Fruit fly (Drosophila melanogaster) whole organism, wandering third instar larva: ENCODE results near the gene CG14100.
A peak's percentile ranks its signal among the peaks of the same experiment; 100 is the strongest.

Experiments
- Abd-B ChIP-seq: fragments of >200 bp; optimal IDR thresholded peaks from 2 replicates; lab custom pipeline; 2017; ENCODE audit warnings: missing biosample characterization, missing genetic modification characterization
- CG32264 ChIP-seq: fragments of 200-800 bp; sonication (Bioruptor generic); optimal IDR thresholded peaks from 2 replicates; lab custom pipeline; 2016; ENCODE audit warnings: missing biosample characterization, missing genetic modification characterization
- CG9705 ChIP-seq: fragments of 200-800 bp; sonication (Bioruptor generic); optimal IDR thresholded peaks from 2 replicates; lab custom pipeline; 2018; ENCODE audit warnings: missing biosample characterization, mild to moderate bottlenecking, missing genetic modification characterization
- CrebA ChIP-seq: fragments of 200-800 bp; sonication (Bioruptor generic); optimal IDR thresholded peaks from 2 replicates; lab custom pipeline; 2016; ENCODE audit warnings: missing biosample characterization, mild to moderate bottlenecking, missing genetic modification characterization, borderline replicate concordance
- Dfd ChIP-seq: fragments of >200 bp; optimal IDR thresholded peaks from 2 replicates; lab custom pipeline; 2017; ENCODE audit warnings: missing biosample characterization, missing genetic modification characterization
- Dif ChIP-seq: fragments of 200-275, 200-300 bp; sonication (Bioruptor generic); optimal IDR thresholded peaks from 2 replicates; lab custom pipeline; 2018; ENCODE audit warnings: missing biosample characterization, missing genetic modification characterization; ENCODE audit not compliant: partially characterized antibody
- GATAd ChIP-seq: sonication (Bioruptor generic); optimal IDR thresholded peaks from 2 replicates; lab custom pipeline; 2016; ENCODE audit warnings: missing biosample characterization, missing genetic modification characterization
- HLH106 ChIP-seq: fragments of 200-800 bp; optimal IDR thresholded peaks from 3 replicates; lab custom pipeline; 2019; ENCODE audit warnings: missing biosample characterization, mild to moderate bottlenecking, missing genetic modification characterization, moderate library complexity
- Hnf4 ChIP-seq: fragments of 200-800 bp; sonication (Bioruptor generic); optimal IDR thresholded peaks from 2 replicates; lab custom pipeline; 2016; ENCODE audit warnings: missing biosample characterization, mild to moderate bottlenecking, missing genetic modification characterization
- Hr78 ChIP-seq: fragments of >200 bp; optimal IDR thresholded peaks from 2 replicates; lab custom pipeline; 2017; ENCODE audit warnings: missing biosample characterization, missing genetic modification characterization
- Hr83 ChIP-seq: fragments of 200-300 bp; sonication (Bioruptor generic); optimal IDR thresholded peaks from 2 replicates; lab custom pipeline; 2016; ENCODE audit warnings: missing biosample characterization, mild to moderate bottlenecking, missing genetic modification characterization, moderate library complexity; ENCODE audit not compliant: poor library complexity, severe bottlenecking
- Jra ChIP-seq: sonication (Bioruptor generic); optimal IDR thresholded peaks from 2 replicates; lab custom pipeline; 2016; ENCODE audit warnings: missing biosample characterization, missing genetic modification characterization
- Mio ChIP-seq: sonication (Bioruptor generic); optimal IDR thresholded peaks from 2 replicates; lab custom pipeline; 2016; ENCODE audit warnings: missing biosample characterization, missing genetic modification characterization
- Myc ChIP-seq: fragments of >200 bp; optimal IDR thresholded peaks from 2 replicates; lab custom pipeline; 2017
- N ChIP-seq: fragments of >200 bp; optimal IDR thresholded peaks from 2 replicates; lab custom pipeline; 2018; ENCODE audit warnings: missing biosample characterization, missing external identifiers, missing genetic modification characterization
- OdsH ChIP-seq: fragments of 200-800 bp; sonication (Bioruptor generic); optimal IDR thresholded peaks from 2 replicates; lab custom pipeline; 2016; ENCODE audit warnings: missing biosample characterization, mild to moderate bottlenecking, missing genetic modification characterization
- Rel ChIP-seq, 2 experiments: fragments of 200-800 bp; sonication (Bioruptor generic) in 1 of 2; optimal IDR thresholded peaks; 2 replicates in 1 of 2; 3 replicates in 1 of 2; lab custom pipeline; 2016 to 2019; ENCODE audit warnings: mild to moderate bottlenecking in 2 of 2, missing biosample characterization in 2 of 2, missing genetic modification characterization in 2 of 2, moderate library complexity in 1 of 2
- Sp1 ChIP-seq: fragments of 200-800 bp; sonication (Bioruptor generic); optimal IDR thresholded peaks from 3 replicates; lab custom pipeline; 2019; ENCODE audit warnings: missing biosample characterization, mild to moderate bottlenecking, missing genetic modification characterization, moderate library complexity
- Vsx2 ChIP-seq: fragments of 200-300, 225-300 bp; sonication (Bioruptor generic); optimal IDR thresholded peaks from 2 replicates; lab custom pipeline; 2018; ENCODE audit warnings: missing biosample characterization, missing genetic modification characterization; ENCODE audit not compliant: partially characterized antibody
- br ChIP-seq: fragments of 200-800 bp; sonication (Bioruptor generic); optimal IDR thresholded peaks from 2 replicates; lab custom pipeline; 2016; ENCODE audit warnings: missing biosample characterization, missing genetic modification characterization
- brk ChIP-seq: fragments of 200-800 bp; sonication (Bioruptor generic); optimal IDR thresholded peaks from 2 replicates; lab custom pipeline; 2016; ENCODE audit warnings: missing biosample characterization, mild to moderate bottlenecking, missing genetic modification characterization
- dl ChIP-seq, 2 experiments: fragments of 175-275, 200-275 bp in 1 of 2; fragments of 200-275 bp in 1 of 2; sonication (Bioruptor generic); optimal IDR thresholded peaks; lab custom pipeline; 2018; ENCODE audit warnings: mild to moderate bottlenecking in 2 of 2, missing biosample characterization in 2 of 2, missing genetic modification characterization in 2 of 2, moderate library complexity in 2 of 2; ENCODE audit not compliant: partially characterized antibody in 2 of 2, insufficient read depth in 1 of 2
- dmrt93B ChIP-seq: fragments of 200-800 bp; sonication (Bioruptor generic); optimal IDR thresholded peaks from 2 replicates; lab custom pipeline; 2018; ENCODE audit warnings: missing biosample characterization, mild to moderate bottlenecking, missing genetic modification characterization
- dsf ChIP-seq: sonication (Bioruptor generic); optimal IDR thresholded peaks from 2 replicates; lab custom pipeline; 2016; ENCODE audit warnings: missing biosample characterization, missing genetic modification characterization, borderline replicate concordance
- ey ChIP-seq: fragments of 200-800 bp; sonication (Bioruptor generic); optimal IDR thresholded peaks from 2 replicates; lab custom pipeline; 2016; ENCODE audit warnings: missing biosample characterization, missing genetic modification characterization
- foxo ChIP-seq, 2 experiments: fragments of 200-800 bp; sonication (Bioruptor generic); optimal IDR thresholded peaks; 2 replicates in 1 of 2; 3 replicates in 1 of 2; lab custom pipeline; 2016 to 2017; ENCODE audit warnings: missing biosample characterization in 2 of 2, missing genetic modification characterization in 2 of 2
- fru ChIP-seq: fragments of 200-800 bp; sonication (Bioruptor generic); optimal IDR thresholded peaks from 3 replicates; lab custom pipeline; 2016; ENCODE audit warnings: missing biosample characterization, mild to moderate bottlenecking, missing genetic modification characterization
- h ChIP-seq: fragments of 200-800 bp; sonication (Bioruptor generic); optimal IDR thresholded peaks from 3 replicates; lab custom pipeline; 2016; ENCODE audit warnings: missing biosample characterization, mild to moderate bottlenecking, missing genetic modification characterization
- jim ChIP-seq: fragments of 175-275, 200-325 bp; sonication (Bioruptor generic); optimal IDR thresholded peaks from 2 replicates; lab custom pipeline; 2016; ENCODE audit warnings: missing biosample characterization, mild to moderate bottlenecking, missing genetic modification characterization
- lola ChIP-seq: fragments of >200 bp; optimal IDR thresholded peaks from 2 replicates; lab custom pipeline; 2017; ENCODE audit warnings: missing biosample characterization, missing genetic modification characterization
- pan ChIP-seq: fragments of >200 bp; optimal IDR thresholded peaks from 2 replicates; lab custom pipeline; 2017
- psq ChIP-seq: fragments of 200-800 bp; sonication (Bioruptor generic); optimal IDR thresholded peaks from 3 replicates; lab custom pipeline; 2017; ENCODE audit warnings: missing biosample characterization, mild to moderate bottlenecking, missing genetic modification characterization, moderate library complexity
- rgr ChIP-seq: fragments of 200-800 bp; sonication (Bioruptor generic); optimal IDR thresholded peaks from 3 replicates; lab custom pipeline; 2016; ENCODE audit warnings: missing biosample characterization, mild to moderate bottlenecking, missing genetic modification characterization
- sage ChIP-seq: fragments of 200-800 bp; sonication (Bioruptor generic); optimal IDR thresholded peaks from 2 replicates; lab custom pipeline; 2016; ENCODE audit warnings: missing biosample characterization, mild to moderate bottlenecking, missing genetic modification characterization
- sv ChIP-seq: fragments of 200-800 bp; sonication (Bioruptor generic); optimal IDR thresholded peaks from 3 replicates; lab custom pipeline; 2016; ENCODE audit warnings: missing biosample characterization, missing genetic modification characterization
- tai ChIP-seq: sonication (Bioruptor generic); optimal IDR thresholded peaks from 2 replicates; lab custom pipeline; 2016; ENCODE audit warnings: missing biosample characterization, missing genetic modification characterization
- usp ChIP-seq: fragments of >200 bp; optimal IDR thresholded peaks from 2 replicates; lab custom pipeline; 2017; ENCODE audit warnings: missing biosample characterization, missing genetic modification characterization
- woc ChIP-seq: sonication (Bioruptor generic); optimal IDR thresholded peaks from 2 replicates; lab custom pipeline; 2016; ENCODE audit warnings: missing biosample characterization, mild to moderate bottlenecking, missing genetic modification characterization

CG14100 gene

DNA sequence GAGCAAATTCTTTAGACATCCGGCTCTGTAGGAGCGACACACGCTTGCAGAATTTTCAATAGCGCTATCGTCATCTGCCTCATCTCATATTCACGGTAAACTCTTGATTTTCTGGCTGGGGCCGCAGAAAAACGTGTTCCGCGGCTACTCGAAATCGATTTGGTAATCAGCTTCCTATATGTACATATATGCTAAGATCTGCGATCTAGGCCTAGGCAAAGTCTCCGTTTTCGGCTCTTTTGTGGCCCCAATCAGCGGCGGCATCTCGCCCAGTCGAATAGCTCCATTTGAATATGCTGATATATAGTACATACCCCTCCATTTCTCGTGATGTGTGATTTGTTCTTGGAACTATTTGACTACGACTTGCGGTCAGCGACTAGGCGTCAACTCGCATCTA, 27.3 kb downstream of the CG14100 start:
- TF ChIP-seq ey (GFP tag; lab: Kevin White, UChicago) (no peak), N (GFP tag; lab: Kevin White, UChicago) (no peak), HLH106 (tag; lab: Kevin White, UChicago) (no peak), CG32264 (no peak), psq (GFP tag; lab: Kevin White, UChicago) (no peak), sv (GFP tag; lab: Kevin White, UChicago) (no peak), brk (GFP tag; lab: Kevin White, UChicago) (no peak), GATAd (GFP tag; lab: Kevin White, UChicago) (no peak), pan (lab: Kevin White, UChicago) (no peak), fru (no peak), sage (GFP tag; lab: Kevin White, UChicago) (no peak), OdsH (no peak), Hr83 (no peak), Hnf4 (GFP tag; lab: Kevin White, UChicago) (no peak), Vsx2 (no peak), Abd-B (GFP tag; lab: Kevin White, UChicago) (no peak), h (no peak), rgr (GFP tag; lab: Kevin White, UChicago) (no peak)

DNA sequence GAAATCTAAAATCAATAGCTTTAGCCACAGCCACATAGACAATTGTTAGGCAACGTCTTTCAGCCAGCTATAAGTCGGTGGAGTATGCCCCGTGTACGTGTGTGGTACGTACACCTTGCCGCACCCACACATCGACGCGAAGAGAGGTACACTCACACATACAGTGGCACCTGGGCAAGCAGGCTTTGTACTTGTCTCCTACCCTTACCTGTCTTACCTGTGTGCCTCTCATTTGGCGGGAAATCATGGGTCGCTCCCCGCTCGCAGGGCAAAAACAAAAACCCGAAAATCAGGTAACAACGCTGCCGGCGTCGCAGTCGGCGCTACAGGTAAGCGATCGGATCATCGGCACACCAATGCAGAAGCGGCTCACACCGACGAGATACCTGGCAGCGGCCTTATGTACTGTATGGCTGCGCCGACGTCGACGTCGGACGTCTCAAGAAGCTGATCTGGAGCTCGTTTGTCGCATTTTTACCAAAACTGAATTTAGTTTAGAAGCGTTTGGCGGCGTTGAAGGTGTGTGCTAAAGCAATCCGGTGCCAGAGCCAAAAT, 28.1 kb downstream of the CG14100 start:
- TF ChIP-seq OdsH (no peak), Myc (no peak), Sp1 (GFP tag; lab: Kevin White, UChicago) (no peak), GATAd (GFP tag; lab: Kevin White, UChicago) (no peak), psq (GFP tag; lab: Kevin White, UChicago) (no peak), Dfd (GFP tag; lab: Kevin White, UChicago) (no peak), CrebA (GFP tag; lab: Kevin White, UChicago) (no peak), pan (lab: Kevin White, UChicago) (no peak), Hr78 (GFP tag; lab: Kevin White, UChicago) (no peak), CG32264 (no peak), Dif (GFP tag; lab: Kevin White, UChicago) (peak; percentile 76), Hr83 (peak; percentile 72), ey (GFP tag; lab: Kevin White, UChicago) (no peak), sv (GFP tag; lab: Kevin White, UChicago) (no peak), woc (GFP tag; lab: Kevin White, UChicago) (no peak), h (peak; percentile 10), usp (GFP tag; lab: Kevin White, UChicago) (no peak), fru (no peak), Vsx2 (peak; percentile 46), sage (GFP tag; lab: Kevin White, UChicago) (no peak), jim (GFP tag; lab: Kevin White, UChicago) (no peak), lola (no peak), br (GFP tag; lab: Kevin White, UChicago) (peak; percentile 20), Rel (GFP tag; optimal IDR thresholded peaks at IDR 0.05; lab: Kevin White, UChicago) (no peak), Rel (tag; optimal IDR thresholded peaks at IDR 0.05; lab: Kevin White, UChicago) (peak; percentile 2), HLH106 (tag; lab: Kevin White, UChicago) (no peak), Jra (GFP tag; lab: Kevin White, UChicago) (no peak), dsf (GFP tag; lab: Kevin White, UChicago) (no peak), Abd-B (GFP tag; lab: Kevin White, UChicago) (no peak), foxo (GFP tag; optimal IDR thresholded peaks at IDR 0.05; lab: Kevin White, UChicago) (no peak), N (GFP tag; lab: Kevin White, UChicago) (no peak), dl (GFP tag; optimal IDR thresholded peaks at IDR 0.05; lab: Kevin White, UChicago; ENCODE audit: insufficient read depth in 1 of 2, partially characterized antibody in 2 of 2) (peak; percentile 25 to 55), Hnf4 (GFP tag; lab: Kevin White, UChicago) (no peak), rgr (GFP tag; lab: Kevin White, UChicago) (no peak), Mio (GFP tag; lab: Kevin White, UChicago) (no peak), tai (GFP tag; lab: Kevin White, UChicago) (no peak), CG9705 (GFP tag; lab: Kevin White, UChicago) (no peak), brk (GFP tag; lab: Kevin White, UChicago) (no peak), dmrt93B (GFP tag; lab: Kevin White, UChicago) (no peak)
